Worm (Caenorhabditis elegans): ENCODE results near the gene nccd-1.
A peak's percentile ranks its signal among the peaks of the same experiment; 100 is the strongest.

nccd-1 gene

DNA sequence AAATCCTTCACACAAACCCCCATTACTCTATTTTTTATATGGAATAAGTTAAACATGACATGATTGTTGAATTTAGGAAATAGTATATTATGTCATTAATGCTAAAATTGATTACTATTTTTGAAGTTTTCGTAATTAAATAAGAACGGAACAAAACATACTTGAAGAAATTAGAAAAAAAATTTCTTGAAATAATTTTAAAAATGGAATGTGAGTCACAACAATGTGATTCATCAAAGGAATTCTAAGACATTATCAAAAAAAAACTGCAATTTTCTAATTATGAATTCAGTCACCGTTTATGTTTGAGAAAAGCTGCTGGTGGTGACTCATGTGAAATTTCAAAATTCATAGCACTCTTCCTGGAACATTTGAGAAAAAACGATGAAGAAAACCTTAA, at the start of gene nccd-1:
TSS of gene nccd-1 (plus strand) at position 301 of the 400 bp plus-strand sequence.
- TF ChIP-seq elt-1 (tag; optimal IDR thresholded peaks at IDR 0.05; ENCODE audit: borderline replicate concordance, insufficient read depth) (no peak), pha-4 (tag; optimal IDR thresholded peaks at IDR 0.05) (no peak), mab-5 (tag; optimal IDR thresholded peaks at IDR 0.05) (no peak)

DNA sequence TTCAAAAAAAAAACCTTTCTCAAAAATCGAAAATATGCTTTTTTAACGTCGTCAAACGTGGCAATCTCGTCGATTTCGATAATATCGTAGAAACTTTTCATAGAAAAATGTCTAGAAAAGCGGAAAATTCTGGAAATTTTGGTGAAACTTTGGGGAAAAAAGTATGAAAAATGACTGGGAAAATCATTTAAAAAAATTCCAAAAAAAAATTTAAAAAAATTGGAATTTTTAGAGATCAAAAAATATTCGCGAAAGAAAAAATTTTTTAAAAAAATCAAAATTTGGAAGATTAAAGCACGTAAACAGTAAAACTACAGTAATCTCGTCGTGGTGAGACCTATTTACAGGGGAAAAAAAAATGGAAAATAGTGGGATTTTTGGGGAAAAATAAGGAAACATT, 49.5 kb upstream of the nccd-1 start, which contains the start of gene Y116A8C.10:
TSS of gene Y116A8C.10 (minus strand) at position 101 of the 400 bp plus-strand sequence.
- TF ChIP-seq mab-5 (tag; optimal IDR thresholded peaks at IDR 0.05) = no peak
- TF ChIP-seq unc-62 (GFP tag; optimal IDR thresholded peaks at IDR 0.05) = no peak
- no peak for TF ChIP-seq cnd-1 (tag; optimal IDR thresholded peaks at IDR 0.05)
- TF ChIP-seq ceh-83 (GFP tag; optimal IDR thresholded peaks at IDR 0.05) = no peak
- no peak for TF ChIP-seq sem-2 (GFP tag; optimal IDR thresholded peaks at IDR 0.05)
- TF ChIP-seq nhr-12 (tag; optimal IDR thresholded peaks at IDR 0.05) = no peak
- TF ChIP-seq drap-1 (GFP tag; optimal IDR thresholded peaks at IDR 0.05) = no peak
- no peak for TF ChIP-seq ceh-43 (GFP tag; optimal IDR thresholded peaks at IDR 0.05)
- no peak for TF ChIP-seq lin-13 (tag; optimal IDR thresholded peaks at IDR 0.05)
- no peak for TF ChIP-seq sptf-1 (tag; optimal IDR thresholded peaks at IDR 0.05)
- no peak for TF ChIP-seq nhr-237 (tag; optimal IDR thresholded peaks at IDR 0.05)
- TF ChIP-seq flh-1 (GFP tag; optimal IDR thresholded peaks at IDR 0.05) = no peak
- no peak for TF ChIP-seq ces-1 (GFP tag; optimal IDR thresholded peaks at IDR 0.05)
- no peak for TF ChIP-seq unc-120 (tag; optimal IDR thresholded peaks at IDR 0.05; ENCODE audit: poor library complexity, severe bottlenecking)
- no peak for TF ChIP-seq ham-2 (GFP tag; optimal IDR thresholded peaks at IDR 0.05)
- TF ChIP-seq elt-1 (tag; optimal IDR thresholded peaks at IDR 0.05; ENCODE audit: borderline replicate concordance, insufficient read depth) = no peak
- no peak for TF ChIP-seq ztf-11 (tag; optimal IDR thresholded peaks at IDR 0.05)
- no peak for TF ChIP-seq snpc-4 (tag; optimal IDR thresholded peaks at IDR 0.05)
- no peak for TF ChIP-seq elt-3 (tag; optimal IDR thresholded peaks at IDR 0.05)

DNA sequence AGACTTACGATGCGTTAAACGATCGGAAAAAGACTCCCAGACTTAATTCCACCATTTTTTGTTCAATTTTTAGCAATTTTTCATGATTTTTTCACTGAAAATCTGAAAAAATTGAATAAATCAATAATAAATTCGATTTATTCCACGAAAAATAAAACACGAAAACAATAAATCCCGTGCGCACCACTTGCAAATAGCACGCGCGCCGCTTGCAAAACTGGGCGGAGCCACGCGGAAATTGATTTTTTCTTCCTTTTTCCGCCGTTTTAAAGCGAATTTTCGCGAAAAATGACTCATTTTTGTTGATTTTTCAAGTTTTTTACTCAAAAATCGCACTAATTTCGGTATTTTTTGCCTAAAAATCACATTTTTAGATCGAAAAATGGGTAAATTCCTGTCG, 41.8 kb upstream of the nccd-1 start, which contains the start of the genes Y116A8C.9 and arf-6:
TSS of gene Y116A8C.9 (minus strand) at position 55 of the 400 bp plus-strand sequence.
TSS of gene arf-6 (plus strand) at position 375 of the 400 bp plus-strand sequence.
- TF ChIP-seq mls-2 (tag; optimal IDR thresholded peaks at IDR 0.05) (peak; percentile 83), nhr-76 (tag; optimal IDR thresholded peaks at IDR 0.05) (no peak), ceh-83 (GFP tag; optimal IDR thresholded peaks at IDR 0.05) (peak; percentile 56), tbx-8 (GFP tag; optimal IDR thresholded peaks at IDR 0.05) (peak; percentile 18), M03D4.4 (tag; optimal IDR thresholded peaks at IDR 0.05) (peak; percentile 77), ceh-43 (GFP tag; optimal IDR thresholded peaks at IDR 0.05) (peak; percentile 45), pha-4 (tag; optimal IDR thresholded peaks at IDR 0.05) (no peak), blmp-1 (tag; optimal IDR thresholded peaks at IDR 0.05) (no peak), cnd-1 (tag; optimal IDR thresholded peaks at IDR 0.05) (peak; percentile 38), sem-2 (GFP tag; optimal IDR thresholded peaks at IDR 0.05) (no peak), flh-1 (GFP tag; optimal IDR thresholded peaks at IDR 0.05) (no peak), mep-1 (tag; optimal IDR thresholded peaks at IDR 0.05) (peak; percentile 13), drap-1 (GFP tag; optimal IDR thresholded peaks at IDR 0.05) (peak; percentile 46), bed-3 (GFP tag; optimal IDR thresholded peaks at IDR 0.05) (peak; percentile 3), ztf-11 (tag; optimal IDR thresholded peaks at IDR 0.05) (peak; percentile 31), nhr-237 (tag; optimal IDR thresholded peaks at IDR 0.05) (no peak), elt-3 (tag; optimal IDR thresholded peaks at IDR 0.05) (no peak), unc-120 (tag; optimal IDR thresholded peaks at IDR 0.05; ENCODE audit: poor library complexity, severe bottlenecking) (peak; percentile 38), nhr-2 (tag; optimal IDR thresholded peaks at IDR 0.05) (no peak), unc-39 (tag; optimal IDR thresholded peaks at IDR 0.05) (no peak), ham-2 (GFP tag; optimal IDR thresholded peaks at IDR 0.05) (no peak), lin-13 (tag; optimal IDR thresholded peaks at IDR 0.05) (peak; percentile 53), elt-1 (tag; optimal IDR thresholded peaks at IDR 0.05; ENCODE audit: borderline replicate concordance, insufficient read depth) (no peak), lin-32 (GFP tag; optimal IDR thresholded peaks at IDR 0.05) (peak; percentile 7), snpc-4 (tag; optimal IDR thresholded peaks at IDR 0.05) (no peak), mab-5 (tag; optimal IDR thresholded peaks at IDR 0.05) (no peak), unc-62 (GFP tag; optimal IDR thresholded peaks at IDR 0.05) (no peak), ceh-39 (tag; optimal IDR thresholded peaks at IDR 0.05) (no peak), sptf-1 (tag; optimal IDR thresholded peaks at IDR 0.05) (peak; percentile 80), nhr-12 (tag; optimal IDR thresholded peaks at IDR 0.05) (no peak), nhr-28 (tag; optimal IDR thresholded peaks at IDR 0.05) (no peak), lsy-2 (tag; optimal IDR thresholded peaks at IDR 0.05) (peak; percentile 4), zip-8 (tag; optimal IDR thresholded peaks at IDR 0.05) (no peak), hlh-1 (tag; optimal IDR thresholded peaks at IDR 0.05) (peak; percentile 37), ces-1 (GFP tag; optimal IDR thresholded peaks at IDR 0.05) (peak; percentile 81)

Data from whole organism, mixed stage, embryonic.